Fruit fly (Drosophila melanogaster): ENCODE measurements around the gene Ca-beta.

Ca-beta gene

DNA sequence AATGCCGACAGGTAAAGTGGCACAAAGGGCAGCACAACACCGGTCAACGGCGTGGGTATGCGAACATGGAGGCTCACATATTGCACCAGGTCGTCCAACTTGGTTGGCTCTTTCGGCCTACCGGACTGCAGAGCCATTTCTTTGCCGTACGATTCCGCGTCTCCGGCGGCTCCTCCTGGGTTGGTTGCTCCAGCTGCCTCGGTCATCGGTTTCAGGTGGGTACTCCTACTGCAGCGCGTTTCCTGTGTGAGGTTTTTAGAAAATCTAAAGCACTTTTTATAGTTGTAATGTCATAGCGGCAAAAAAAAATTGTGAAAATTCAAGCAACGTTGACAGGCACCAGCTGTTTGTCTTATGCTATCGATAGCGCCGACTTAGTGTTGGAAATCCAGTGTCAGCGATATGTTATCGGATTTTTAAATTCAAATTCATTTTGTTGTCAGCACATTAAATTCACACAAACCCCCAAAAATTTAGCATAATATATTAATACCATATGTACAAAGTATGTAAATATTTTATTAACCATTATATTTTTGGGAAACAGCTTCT, 83.3 kb downstream of the Ca-beta start, which contains the start of gene CG6230:
TSS of gene CG6230 (minus strand) at position 354 of the 552 bp plus-strand sequence.
- TF ChIP-seq CG1647 (GFP tag; optimal IDR thresholded peaks at IDR 0.05) (no peak), emc (GFP tag; optimal IDR thresholded peaks at IDR 0.05) (no peak), fd96Cb (tag; optimal IDR thresholded peaks at IDR 0.05) (no peak), Sry-δ (GFP tag; optimal IDR thresholded peaks at IDR 0.05) (peak; percentile 61), CoRest (tag; optimal IDR thresholded peaks at IDR 0.05) (no peak), CG7745 (tag; optimal IDR thresholded peaks at IDR 0.05) (no peak), CG10654 (GFP tag; optimal IDR thresholded peaks at IDR 0.05) (no peak), CG9797 (GFP tag; optimal IDR thresholded peaks at IDR 0.05) (peak; percentile 18), CG1832 (GFP tag; optimal IDR thresholded peaks at IDR 0.05) (no peak), knrl (GFP tag; IDR thresholded peaks at IDR 0.05; ENCODE audit: partially characterized antibody) (peak; percentile 61; the same call in 2 of the 3 replicates), ci (GFP tag; IDR thresholded peaks at IDR 0.05) (peak; percentile 30; the same call in 1 of the 3 replicates), CG16813 (GFP tag; IDR thresholded peaks at IDR 0.05; ENCODE audit: partially characterized antibody) (peak; percentile 33; the same call in 1 of the 3 replicates), sim (GFP tag; IDR thresholded peaks at IDR 0.05) (no peak), Dll (GFP tag; IDR thresholded peaks at IDR 0.05; ENCODE audit: partially characterized antibody) (peak; percentile 71; the same call in 2 of the 4 replicates), phol (tag; optimal IDR thresholded peaks at IDR 0.05) (peak; percentile 14), Myb (GFP tag; optimal IDR thresholded peaks at IDR 0.05) (peak; percentile 78), CG6791 (GFP tag; IDR thresholded peaks at IDR 0.05; ENCODE audit: partially characterized antibody) (peak; percentile 68; the same call in 2 of the 3 replicates), CG10321 (GFP tag; IDR thresholded peaks at IDR 0.05) (no peak), CrebB (tag; optimal IDR thresholded peaks at IDR 0.05) (no peak), amos (GFP tag; IDR thresholded peaks at IDR 0.05; ENCODE audit: partially characterized antibody) (peak; percentile 71), zen2 (GFP tag; IDR thresholded peaks at IDR 0.05; ENCODE audit: partially characterized antibody) (peak; percentile 72; the same call in 2 of the 3 replicates), Scr (GFP tag; IDR thresholded peaks at IDR 0.05; ENCODE audit: partially characterized antibody) (peak; percentile 70), Sin3A (optimal IDR thresholded peaks at IDR 0.05) (peak; percentile 3), CG14441 (GFP tag; IDR thresholded peaks at IDR 0.05) (no peak), grn (GFP tag; optimal IDR thresholded peaks at IDR 0.05) (no peak), CG15514 (GFP tag; optimal IDR thresholded peaks at IDR 0.05) (peak; percentile 16), gfzf (GFP tag; optimal IDR thresholded peaks at IDR 0.05) (peak; percentile 18), Doc3 (GFP tag; IDR thresholded peaks at IDR 0.05; ENCODE audit: partially characterized antibody) (peak; percentile 51; the same call in 1 of the 3 replicates), Lim3 (GFP tag; IDR thresholded peaks at IDR 0.05) (no peak), nmo (GFP tag; optimal IDR thresholded peaks at IDR 0.05) (peak; percentile 9), crol (GFP tag; IDR thresholded peaks at IDR 0.05) (no peak), lbe (GFP tag; optimal IDR thresholded peaks at IDR 0.05) (no peak), E2f2 (GFP tag; IDR thresholded peaks at IDR 0.05) (peak; percentile 90), chinmo (GFP tag; IDR thresholded peaks at IDR 0.05; ENCODE audit: partially characterized antibody) (no peak), trem (tag; optimal IDR thresholded peaks at IDR 0.05) (peak; percentile 24), CG14860 (GFP tag; IDR thresholded peaks at IDR 0.05; ENCODE audit: partially characterized antibody) (peak; percentile 26; the same call in 1 of the 3 replicates), CG1024 (GFP tag; IDR thresholded peaks at IDR 0.05) (no peak), CG34224 (GFP tag; IDR thresholded peaks at IDR 0.05; ENCODE audit: partially characterized antibody) (peak; percentile 73), Hmr (GFP tag; optimal IDR thresholded peaks at IDR 0.05) (no peak), pzg (GFP tag; optimal IDR thresholded peaks at IDR 0.05) (peak; percentile 54), CG2129 (GFP tag; IDR thresholded peaks at IDR 0.05; ENCODE audit: partially characterized antibody) (peak; percentile 33; the same call in 1 of the 2 replicates), CG14710 (tag; optimal IDR thresholded peaks at IDR 0.05) (peak; percentile 3), ac (GFP tag; optimal IDR thresholded peaks at IDR 0.05) (no peak), Opbp (GFP tag; IDR thresholded peaks at IDR 0.05; ENCODE audit: partially characterized antibody) (peak; percentile 67; the same call in 2 of the 3 replicates), ato (GFP tag; IDR thresholded peaks at IDR 0.05; ENCODE audit: partially characterized antibody) (peak; percentile 64), MBD-R2 (GFP tag; IDR thresholded peaks at IDR 0.05) (peak; percentile 88), CG13287 (GFP tag; IDR thresholded peaks at IDR 0.05; ENCODE audit: partially characterized antibody) (peak; percentile 77)
